Worm (Caenorhabditis elegans): ENCODE results near the gene F36H1.12.

Gene F36H1.12

ce11 chrIV:11025941-11026340 is 27.6 kb downstream of the F36H1.12 start:
- no peak for TF ChIP-seq unc-62 (GFP tag; optimal IDR thresholded peaks at IDR 0.05)

DNA sequence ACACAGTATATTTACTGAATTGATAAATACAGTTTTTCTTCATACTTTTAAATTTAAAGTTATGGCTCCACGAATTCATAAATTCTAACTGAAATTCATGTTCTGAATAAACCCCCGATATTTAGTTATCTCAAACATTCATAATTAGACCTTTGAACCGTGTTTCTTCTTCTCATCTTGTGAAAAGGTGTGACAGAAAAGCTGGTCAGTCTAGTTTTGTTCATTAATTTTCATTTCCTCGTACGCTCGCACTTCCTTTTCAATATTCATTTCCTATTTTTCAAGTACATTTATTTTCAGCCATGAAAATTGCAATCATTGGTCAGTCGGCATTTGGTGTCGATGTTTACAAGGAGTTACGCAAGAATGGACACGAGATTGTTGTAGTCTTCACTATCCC is 31.2 kb downstream of the F36H1.12 start, which contains the start of gene alh-3:
Gene alh-3, plus strand, starts transcription at position 301 of the 400 bp plus-strand sequence.
- no peak for TF ChIP-seq unc-62 (GFP tag; optimal IDR thresholded peaks at IDR 0.05)

DNA sequence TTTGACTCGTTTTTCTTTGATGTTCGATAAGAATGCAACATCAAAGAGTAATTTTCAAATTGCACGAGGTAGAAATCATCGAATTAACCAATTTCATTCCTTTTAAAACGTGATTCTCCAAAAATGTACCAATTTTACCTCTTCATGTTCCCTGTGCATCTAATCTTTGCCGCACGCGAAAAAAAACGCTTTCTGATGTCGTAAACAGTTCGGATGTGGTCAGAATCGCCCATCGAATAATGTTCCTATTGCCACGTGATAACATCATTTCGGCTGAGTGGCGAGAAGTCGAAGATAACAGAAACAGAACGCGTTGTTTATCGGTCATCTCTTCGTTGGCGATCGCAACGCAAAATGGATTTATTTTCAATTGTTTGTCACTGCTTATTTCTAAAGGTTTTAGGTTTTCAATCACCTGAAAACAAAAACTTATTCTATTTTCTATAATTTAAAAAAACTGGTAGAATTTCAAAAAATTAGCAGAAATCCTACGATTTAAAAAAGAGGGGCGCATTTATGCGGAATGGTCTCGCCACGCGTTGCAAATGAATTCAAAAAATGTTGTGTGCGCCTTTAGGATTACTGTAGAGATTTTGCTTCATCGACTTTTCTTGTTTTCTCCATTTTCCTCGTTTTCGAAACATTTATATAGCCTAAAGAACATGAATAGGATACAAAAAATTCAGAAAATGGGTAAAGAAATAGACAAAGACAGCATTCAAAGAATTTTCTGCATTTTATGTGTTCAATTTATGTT is 31.8 kb downstream of the F36H1.12 start, which contains the start of gene mogs-1:
Gene mogs-1, minus strand, starts transcription at position 417 of the 757 bp plus-strand sequence.
- TF ChIP-seq unc-62 (GFP tag; optimal IDR thresholded peaks at IDR 0.05): no peak

- no peak for TF ChIP-seq unc-62 (GFP tag; optimal IDR thresholded peaks at IDR 0.05)
Measured at ce11 chrIV:11019962-11020550, 33.4 kb downstream of the F36H1.12 start, which contains the start of gene F13H10.8. Gene F13H10.8, plus strand, starts transcription at chrIV:11020517.

DNA sequence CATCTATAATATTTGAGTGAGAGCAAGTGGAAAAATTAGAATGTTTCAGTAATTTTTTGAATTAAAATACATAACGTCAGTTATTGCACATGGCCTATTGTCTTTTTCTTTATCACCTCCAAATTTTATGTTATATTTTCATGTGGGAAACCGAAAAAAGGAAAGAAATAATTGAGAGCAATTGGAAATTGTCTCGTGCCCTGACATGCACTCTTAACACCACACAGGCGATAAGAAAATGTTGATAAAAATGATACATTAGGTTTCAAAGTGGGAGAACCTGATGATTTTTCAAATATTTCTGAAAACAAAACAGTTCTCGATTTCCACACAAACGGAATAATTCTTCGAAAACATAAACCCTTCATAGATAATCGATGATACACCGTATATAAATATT is 37.6 kb downstream of the F36H1.12 start, which contains the start of gene F13H10.3:
Gene F13H10.3, minus strand, starts transcription at position 73 of the 400 bp plus-strand sequence.
- TF ChIP-seq unc-62 (GFP tag; optimal IDR thresholded peaks at IDR 0.05): no peak

ce11 chrIV:11011920-11012319 is 41.6 kb downstream of the F36H1.12 start, which contains the start of gene ndx-9:
Gene ndx-9, minus strand, starts transcription at chrIV:11012020.
- no peak for TF ChIP-seq unc-62 (GFP tag; optimal IDR thresholded peaks at IDR 0.05)

- no peak for TF ChIP-seq unc-62 (GFP tag; optimal IDR thresholded peaks at IDR 0.05)
Measured at ce11 chrIV:11009928-11010327, 43.6 kb downstream of the F36H1.12 start.

- no peak for TF ChIP-seq unc-62 (GFP tag; optimal IDR thresholded peaks at IDR 0.05)
Measured at ce11 chrIV:11008996-11009395, 44.5 kb downstream of the F36H1.12 start, which contains the start of gene F13H10.6. Gene F13H10.6, plus strand, starts transcription at chrIV:11009296.

DNA sequence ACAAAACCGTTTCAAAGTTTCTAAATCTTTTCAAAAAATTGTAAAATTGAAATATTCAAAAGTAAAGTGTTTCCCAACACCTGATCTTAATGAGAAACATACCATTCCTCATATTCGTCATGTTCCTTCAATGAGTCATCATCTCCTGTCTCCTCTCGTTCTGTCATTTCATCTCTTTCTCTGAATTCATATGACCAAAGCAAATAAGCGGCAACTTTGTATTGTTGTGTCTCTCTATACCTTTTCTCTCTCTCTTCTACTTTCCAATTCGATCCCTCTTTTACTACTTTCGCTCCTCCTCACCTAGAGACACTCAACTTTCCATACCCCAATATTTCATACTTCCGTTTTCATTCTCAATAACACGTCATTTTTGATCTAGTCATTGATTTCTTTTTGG is 45.2 kb downstream of the F36H1.12 start:
- TF ChIP-seq unc-62 (GFP tag; optimal IDR thresholded peaks at IDR 0.05): no peak

- TF ChIP-seq unc-62 (GFP tag; optimal IDR thresholded peaks at IDR 0.05): no peak
Measured at ce11 chrIV:11006868-11007267, 46.6 kb downstream of the F36H1.12 start.

DNA sequence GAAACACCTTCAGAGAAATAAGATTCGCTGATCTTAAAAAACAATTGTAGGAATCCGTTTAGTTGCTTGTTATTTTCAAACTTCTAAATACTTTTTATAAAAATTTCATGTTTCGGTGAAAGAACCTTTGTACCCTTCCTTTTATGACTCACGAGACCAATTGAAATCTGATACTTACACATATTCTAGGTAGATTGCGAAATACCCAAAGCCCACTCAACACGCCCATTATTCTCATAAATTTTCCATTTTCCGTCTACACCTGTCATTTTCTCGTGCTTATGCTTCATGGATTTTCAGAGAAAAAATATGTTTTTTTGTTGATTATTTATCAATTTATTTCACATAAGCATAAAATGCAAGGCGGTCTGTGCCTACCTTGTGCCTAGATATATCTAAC is 47.1 kb downstream of the F36H1.12 start:
- no peak for TF ChIP-seq unc-62 (GFP tag; optimal IDR thresholded peaks at IDR 0.05)

DNA sequence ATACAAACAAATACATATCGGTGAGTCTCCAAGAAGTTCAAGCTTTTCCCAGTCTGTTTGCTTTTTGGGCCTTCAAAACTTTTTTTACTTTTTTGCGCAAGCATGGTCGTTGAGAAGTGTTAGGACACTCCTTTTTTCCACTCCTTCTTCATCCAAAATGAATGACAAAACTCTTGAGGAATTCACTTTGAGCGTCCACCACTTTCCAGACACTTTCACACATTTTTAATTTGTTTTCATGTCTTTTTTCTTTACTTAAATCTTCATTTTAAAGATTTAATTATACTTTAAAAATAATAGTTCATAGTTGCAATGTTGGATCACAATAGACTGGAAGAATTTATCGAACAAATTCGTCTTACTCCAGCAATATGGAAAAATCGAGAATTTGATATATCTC is 49.2 kb downstream of the F36H1.12 start, which contains the start of gene F13H10.1:
Gene F13H10.1, plus strand, starts transcription at position 301 of the 400 bp plus-strand sequence.
- no peak for TF ChIP-seq unc-62 (GFP tag; optimal IDR thresholded peaks at IDR 0.05)
